Worm (Caenorhabditis elegans): ENCODE measurements around the gene M02D8.5.

DNA sequence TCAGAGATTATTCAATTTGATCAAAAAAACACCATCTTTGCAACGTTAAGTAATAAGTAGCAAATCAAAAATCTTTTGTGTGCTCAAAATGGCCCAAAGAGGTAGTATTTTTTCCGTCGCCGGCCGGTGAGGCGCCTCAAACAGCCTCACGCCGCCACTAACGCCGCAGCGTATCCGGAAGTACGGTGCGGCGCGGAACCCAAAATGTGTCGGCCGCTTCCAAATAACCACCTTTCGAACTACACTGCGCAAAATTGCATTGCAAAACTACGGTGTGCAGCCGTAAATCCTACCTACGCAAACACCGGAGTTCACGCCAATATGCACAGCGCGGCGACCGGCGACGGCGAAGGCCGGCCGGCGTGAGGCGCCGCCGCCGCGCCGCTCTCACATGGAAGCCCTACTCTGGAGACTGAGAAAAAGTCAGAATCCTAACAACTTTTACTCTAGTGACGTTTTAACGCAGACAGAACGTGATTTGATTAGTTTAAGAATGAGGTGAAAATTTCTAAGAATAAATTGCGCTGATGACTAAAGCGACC, 19.7 kb downstream of the M02D8.5 start:
- no peak for TF ChIP-seq him-1 (tag; optimal IDR thresholded peaks at IDR 0.05)
- TF ChIP-seq dao-5 (tag; optimal IDR thresholded peaks at IDR 0.05) = no peak
